Worm (Caenorhabditis elegans) whole organism, L4 larva: ENCODE results near the gene C14B9.10.

Source experiments
- F26F4.8 ChIP-seq: fragments of 200-800 bp; sonication (Bioruptor generic); conservative IDR thresholded peaks from 2 replicates; pipeline ENCODE4 v1.3.6; 2022; ENCODE audit warnings: missing genetic modification characterization, missing compliant biosample characterization
- F37D6.2 ChIP-seq: sonication (generic microtip); optimal IDR thresholded peaks from 2 replicates; lab custom pipeline; 2016; ENCODE audit warnings: mild to moderate bottlenecking, missing genetic modification characterization, missing compliant biosample characterization
- F44E2.7 ChIP-seq: fragments of 200-800 bp; sonication (Bioruptor generic); IDR thresholded peaks from 2 replicates; pipeline ENCODE4 v2.1.2; 2022; ENCODE audit warnings: missing genetic modification characterization, missing compliant biosample characterization
- T20F7.1 ChIP-seq: fragments of 200-800 bp; sonication (Bioruptor generic); optimal IDR thresholded peaks from 2 replicates; lab custom pipeline; 2018; ENCODE audit warnings: mild to moderate bottlenecking, missing genetic modification characterization, missing compliant biosample characterization
- T26A8.4 ChIP-seq: fragments of 200-800 bp; sonication (Bioruptor generic); IDR thresholded peaks from 2 replicates; pipeline ENCODE4 v1.3.6; 2022; ENCODE audit warnings: missing genetic modification characterization, missing compliant biosample characterization
- Y105C5A.15 ChIP-seq: fragments of 200-800 bp; sonication (Bioruptor generic); IDR thresholded peaks from 2 replicates; pipeline ENCODE4 v1.3.6; 2022; ENCODE audit warnings: missing genetic modification characterization, missing compliant biosample characterization
- ZK337.2 ChIP-seq: fragments of 200-800 bp; sonication (Bioruptor generic); IDR thresholded peaks from 2 replicates; pipeline ENCODE4 v1.3.6; 2022; ENCODE audit warnings: missing genetic modification reagents, missing genetic modification characterization, missing compliant biosample characterization
- aha-1 ChIP-seq: fragments of 150-350 bp; peaks from one replicate; lab custom pipeline; 2014; ENCODE audit warnings: missing biosample characterization, missing genetic modification characterization
- ceh-20 ChIP-seq: fragments of 200-800 bp; sonication (Bioruptor generic); IDR thresholded peaks from 2 replicates; pipeline ENCODE4 v1.3.6; 2022; ENCODE audit warnings: missing genetic modification reagents, missing genetic modification characterization, missing compliant biosample characterization
- ceh-32 ChIP-seq: sonication (generic microtip); optimal IDR thresholded peaks from 2 replicates; lab custom pipeline; 2016; ENCODE audit warnings: mild to moderate bottlenecking, missing genetic modification characterization, missing compliant biosample characterization; ENCODE audit not compliant: poor library complexity
- ceh-44 ChIP-seq: fragments of 200-800 bp; sonication (Bioruptor generic); IDR thresholded peaks from 2 replicates; pipeline ENCODE4 v1.3.6; 2022; ENCODE audit warnings: missing genetic modification reagents, missing genetic modification characterization, missing compliant biosample characterization
- ctbp-1 ChIP-seq: fragments of 200-800 bp; sonication (Bioruptor generic); IDR thresholded peaks from 2 replicates; pipeline ENCODE4 v1.3.6; 2022; ENCODE audit warnings: missing genetic modification reagents, missing genetic modification characterization, missing compliant biosample characterization
- daf-19 ChIP-seq: fragments of 200-800 bp; sonication (Bioruptor generic); conservative IDR thresholded peaks from 2 replicates; pipeline ENCODE4 v1.3.6; 2022; ENCODE audit warnings: missing genetic modification characterization, missing compliant biosample characterization
- dmd-6 ChIP-seq: fragments of 200-800 bp; sonication (Bioruptor generic); IDR thresholded peaks from 2 replicates; pipeline ENCODE4 v1.3.6; 2022; ENCODE audit warnings: missing genetic modification reagents, missing genetic modification characterization, missing compliant biosample characterization
- dmd-8 ChIP-seq: fragments of 200-800 bp; sonication (Bioruptor generic); IDR thresholded peaks from 2 replicates; pipeline ENCODE4 v1.3.6; 2022; ENCODE audit warnings: missing genetic modification characterization, missing compliant biosample characterization
- dmd-9 ChIP-seq: fragments of 200-800 bp; sonication (Bioruptor generic); IDR thresholded peaks from 2 replicates; pipeline ENCODE4 v1.3.6; 2022; ENCODE audit warnings: missing genetic modification reagents, missing genetic modification characterization, missing compliant biosample characterization
- egl-27 ChIP-seq: sonication (generic microtip); optimal IDR thresholded peaks from 3 replicates; lab custom pipeline; 2017; ENCODE audit warnings: missing biosample characterization, missing genetic modification reagents, missing genetic modification characterization
- gei-8 ChIP-seq: fragments of 200-800 bp; sonication (Bioruptor generic); optimal IDR thresholded peaks from 2 replicates; lab custom pipeline; 2018; ENCODE audit warnings: mild to moderate bottlenecking, missing genetic modification characterization, missing compliant biosample characterization
- hif-1 ChIP-seq, 2 experiments: sonication (generic microtip); optimal IDR thresholded peaks; 2 replicates each; lab custom pipeline; 2016 to 2017; ENCODE audit warnings: missing compliant biosample characterization in 2 of 2, missing genetic modification characterization in 2 of 2, missing genetic modification reagents in 2 of 2, missing genotype in 2 of 2, mild to moderate bottlenecking in 1 of 2
- hmg-1.1 ChIP-seq: fragments of 200-800 bp; sonication (Bioruptor generic); IDR thresholded peaks from 2 replicates; pipeline ENCODE4 v1.3.6; 2022; ENCODE audit warnings: missing genetic modification reagents, missing genetic modification characterization, missing compliant biosample characterization
- lin-1 ChIP-seq: fragments of 200-800 bp; sonication (Bioruptor generic); IDR thresholded peaks from 2 replicates; pipeline ENCODE4 v1.3.6; 2022; ENCODE audit warnings: missing genetic modification reagents, missing genetic modification characterization, missing compliant biosample characterization
- lin-13 ChIP-seq: fragments of 150-350 bp; optimal IDR thresholded peaks from 2 replicates; lab custom pipeline; 2014; ENCODE audit warnings: missing biosample characterization, missing genetic modification reagents, missing genetic modification characterization
- lin-38 ChIP-seq: fragments of 200-800 bp; sonication (Bioruptor generic); IDR thresholded peaks from 2 replicates; pipeline ENCODE4 v1.3.6; 2022; ENCODE audit warnings: missing genetic modification reagents, missing genetic modification characterization, missing compliant biosample characterization
- lir-3 ChIP-seq: sonication (generic microtip); optimal IDR thresholded peaks from 2 replicates; lab custom pipeline; 2016; ENCODE audit warnings: mild to moderate bottlenecking, missing genetic modification characterization, missing compliant biosample characterization
- lsy-2 ChIP-seq, 2 experiments: fragments of 150-350 bp in 1 of 2; sonication (generic microtip) in 1 of 2; optimal IDR thresholded peaks; 2 replicates each; lab custom pipeline; 2014 to 2017; ENCODE audit warnings: missing biosample characterization in 2 of 2, missing genetic modification characterization in 2 of 2
- madf-9 ChIP-seq: fragments of 200-800 bp; sonication (Bioruptor generic); conservative IDR thresholded peaks from 2 replicates; pipeline ENCODE4 v1.3.6; 2022; ENCODE audit warnings: missing genetic modification reagents, missing genetic modification characterization, missing compliant biosample characterization
- mdl-1 ChIP-seq, 2 experiments: fragments of 150-350 bp in 1 of 2; sonication (generic microtip) in 1 of 2; optimal IDR thresholded peaks; 2 replicates each; lab custom pipeline; 2014 to 2017; ENCODE audit warnings: missing biosample characterization in 2 of 2, missing genetic modification characterization in 2 of 2
- mdt-29 ChIP-seq: fragments of 200-800 bp; sonication (Bioruptor generic); IDR thresholded peaks from 2 replicates; pipeline ENCODE4 v1.3.6; 2022; ENCODE audit warnings: missing genetic modification reagents, missing genetic modification characterization, missing compliant biosample characterization
- mep-1 ChIP-seq: fragments of 150-350 bp; sonication (generic microtip); optimal IDR thresholded peaks from 3 replicates; lab custom pipeline; 2014; ENCODE audit warnings: missing biosample characterization, missing genetic modification characterization
- mes-2 ChIP-seq: sonication (generic microtip); optimal IDR thresholded peaks from 2 replicates; lab custom pipeline; 2016; ENCODE audit warnings: missing genotype, mild to moderate bottlenecking, missing genetic modification characterization, missing compliant biosample characterization; ENCODE audit not compliant: poor library complexity, severe bottlenecking
- mxl-2 ChIP-seq: fragments of 200-800 bp; sonication (Bioruptor generic); conservative IDR thresholded peaks from 2 replicates; pipeline ENCODE4 v1.3.6; 2022; ENCODE audit warnings: missing genetic modification reagents, missing genetic modification characterization, missing compliant biosample characterization
- nhr-237 ChIP-seq: sonication (generic microtip); optimal IDR thresholded peaks from 2 replicates; lab custom pipeline; 2017; ENCODE audit warnings: missing biosample characterization, missing genetic modification characterization
- nhr-25 ChIP-seq: sonication (generic microtip); optimal IDR thresholded peaks from 2 replicates; lab custom pipeline; 2017; ENCODE audit warnings: missing genetic modification characterization, mild to moderate bottlenecking, missing compliant biosample characterization, antibody characterized with exemption, moderate library complexity, borderline replicate concordance; ENCODE audit not compliant: insufficient read depth
- nhr-41 ChIP-seq: fragments of 200-800 bp; sonication (Bioruptor generic); IDR thresholded peaks from 2 replicates; pipeline ENCODE4 v1.3.6; 2022; ENCODE audit warnings: missing genetic modification reagents, missing genetic modification characterization, missing compliant biosample characterization
- nhr-48 ChIP-seq: sonication (generic microtip); optimal IDR thresholded peaks from 2 replicates; lab custom pipeline; 2016; ENCODE audit warnings: mild to moderate bottlenecking, missing genetic modification characterization, missing compliant biosample characterization
- pha-4 ChIP-seq, 2 experiments: fragments of 150-350 bp in 1 of 2; fragments of 200-800 bp in 1 of 2; sonication (Bioruptor generic) in 1 of 2; IDR thresholded peaks in 1 of 2; optimal IDR thresholded peaks in 1 of 2; 2 replicates each; pipeline versions ENCODE4 v1.3.6 to Lab custom; 2014 to 2022; ENCODE audit warnings: missing genetic modification characterization in 2 of 2, missing genetic modification reagents in 2 of 2, missing biosample characterization in 1 of 2, missing compliant biosample characterization in 1 of 2
- pqm-1 ChIP-seq: sonication (generic microtip); optimal IDR thresholded peaks from 2 replicates; lab custom pipeline; 2017; ENCODE audit warnings: missing biosample characterization, missing genetic modification characterization
- rbr-2 ChIP-seq: sonication (generic microtip); optimal IDR thresholded peaks from 2 replicates; lab custom pipeline; 2016; ENCODE audit warnings: missing genotype, missing genetic modification characterization, missing compliant biosample characterization
- saeg-2 ChIP-seq: fragments of 200-800 bp; sonication (Bioruptor generic); IDR thresholded peaks from 2 replicates; pipeline ENCODE4 v1.3.6; 2022; ENCODE audit warnings: missing genetic modification reagents, missing genetic modification characterization, missing compliant biosample characterization
- set-16 ChIP-seq: fragments of 200-800 bp; sonication (Bioruptor generic); IDR thresholded peaks from 2 replicates; pipeline ENCODE4 v1.3.6; 2022; ENCODE audit warnings: missing genetic modification reagents, missing genetic modification characterization, missing compliant biosample characterization
- snpc-1.2 ChIP-seq: fragments of 200-800 bp; sonication (Bioruptor generic); IDR thresholded peaks from 2 replicates; pipeline ENCODE4 v1.3.6; 2022; ENCODE audit warnings: missing genetic modification reagents, missing genetic modification characterization, missing compliant biosample characterization
- spr-3 ChIP-seq: fragments of 200-800 bp; sonication (Bioruptor generic); optimal IDR thresholded peaks from 2 replicates; lab custom pipeline; 2018; ENCODE audit warnings: mild to moderate bottlenecking, missing genetic modification characterization, missing compliant biosample characterization
- tag-97 ChIP-seq: fragments of 200-800 bp; sonication (Bioruptor generic); IDR thresholded peaks from 2 replicates; pipeline ENCODE4 v1.3.6; 2022; ENCODE audit warnings: missing genetic modification characterization, missing compliant biosample characterization
- unc-62 ChIP-seq, 3 experiments: fragments of 150-350 bp in 1 of 3; sonication (generic microtip); optimal IDR thresholded peaks in 2 of 3; peaks in 1 of 3; 1 replicate in 1 of 3; 2 replicates in 2 of 3; lab custom pipeline; 2014 to 2017; ENCODE audit warnings: missing biosample characterization in 3 of 3, missing genetic modification characterization in 3 of 3, missing genetic modification reagents in 3 of 3, missing genotype in 1 of 3
- zfp-2 ChIP-seq: sonication (generic microtip); optimal IDR thresholded peaks from 2 replicates; lab custom pipeline; 2016; ENCODE audit warnings: mild to moderate bottlenecking, missing genetic modification characterization, missing compliant biosample characterization
- zip-2 ChIP-seq: fragments of 150-350 bp; optimal IDR thresholded peaks from 2 replicates; lab custom pipeline; 2014; ENCODE audit warnings: missing biosample characterization, missing genetic modification characterization

Gene C14B9.10

DNA sequence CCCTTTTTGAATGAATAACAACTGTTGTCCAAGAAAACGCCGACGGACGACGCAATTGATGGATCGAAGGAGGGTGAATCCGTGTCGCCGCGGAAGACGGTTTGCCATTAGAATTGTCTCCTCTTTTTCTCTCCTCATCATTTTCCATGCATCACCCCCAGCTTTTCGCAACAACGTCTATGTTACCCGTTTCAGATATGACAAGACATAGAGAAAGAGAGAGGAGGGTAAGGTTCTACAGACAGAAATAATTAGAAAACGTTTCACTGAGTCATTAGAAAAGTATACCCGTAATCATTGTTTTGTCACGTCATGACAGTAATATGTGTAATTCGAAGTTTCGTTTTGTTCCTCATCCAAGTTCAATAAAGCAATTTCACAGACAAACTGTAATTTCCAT lies 24.9 kb upstream of the C14B9.10 start:
- no peak for TF ChIP-seq F37D6.2 (tag; lab: Kevin White, UChicago)
- peak in 1 of 2 experiments; percentile 88 for TF ChIP-seq unc-62 (GFP tag; optimal IDR thresholded peaks at IDR 0.05 in 1 of 2; lab: Kevin White, UChicago)
- TF ChIP-seq unc-62 (tag; optimal IDR thresholded peaks at IDR 0.05; lab: Kevin White, UChicago): no peak
- no peak for TF ChIP-seq snpc-1.2 (GFP tag; lab: Robert Waterston, UW)
- TF ChIP-seq lin-13 (GFP tag; lab: Kevin White, UChicago): no peak
- TF ChIP-seq hmg-1.1 (GFP tag; lab: Robert Waterston, UW): no peak
- TF ChIP-seq lsy-2 (tag; optimal IDR thresholded peaks at IDR 0.05; lab: Kevin White, UChicago): no peak

DNA sequence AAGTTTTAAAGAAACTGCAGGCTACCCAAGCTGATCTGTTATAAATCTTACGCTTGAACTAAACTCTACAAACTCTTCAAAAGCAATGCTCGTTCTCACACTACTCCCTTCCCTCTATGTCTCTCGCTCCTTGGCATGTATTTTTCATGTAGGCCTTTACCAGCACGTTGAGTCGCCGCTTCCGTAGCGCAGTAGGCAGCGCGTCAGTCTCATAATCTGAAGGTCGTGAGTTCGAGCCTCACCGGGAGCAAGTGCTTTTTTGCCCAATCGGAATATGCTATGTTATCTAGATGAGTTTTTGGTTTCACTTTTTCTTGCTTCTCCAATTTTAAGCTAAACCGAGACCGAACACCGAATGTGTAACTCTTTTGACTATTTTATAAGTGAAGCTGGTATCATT lies 24.2 kb upstream of the C14B9.10 start:
- TF ChIP-seq egl-27 (tag; lab: Kevin White, UChicago): no peak
- peak; percentile 41 for TF ChIP-seq rbr-2
- peak; percentile 64 for TF ChIP-seq ctbp-1 (GFP tag; lab: Robert Waterston, UW)
- TF ChIP-seq set-16: peak; percentile 25; the same call in 1 of the 2 replicates
- TF ChIP-seq aha-1: peak; percentile 77
- 0 out of 2 replicates have a peak, but pooled peaks have one; percentile 59 for TF ChIP-seq snpc-1.2 (GFP tag; lab: Robert Waterston, UW)
- TF ChIP-seq madf-9 (GFP tag; lab: Robert Waterston, UW): peak; percentile 62
- no peak for TF ChIP-seq tag-97 (GFP tag; lab: Robert Waterston, UW)
- peak; percentile 23 for TF ChIP-seq T20F7.1 (GFP tag; lab: Kevin White, UChicago)
- TF ChIP-seq gei-8 (GFP tag; lab: Kevin White, UChicago): peak; percentile 42
- peak; percentile 82 for TF ChIP-seq mes-2 (tag; lab: Kevin White, UChicago)
- TF ChIP-seq pqm-1: no peak
- peak; percentile 82 for TF ChIP-seq ceh-44 (GFP tag; lab: Robert Waterston, UW)
- TF ChIP-seq zip-2 (tag; lab: Kevin White, UChicago): no peak
- TF ChIP-seq lsy-2 (tag; optimal IDR thresholded peaks at IDR 0.05; lab: Kevin White, UChicago): peak in 1 of 2 experiments; percentile 56
- peak; percentile 78 for TF ChIP-seq hmg-1.1 (GFP tag; lab: Robert Waterston, UW)
- TF ChIP-seq F44E2.7 (GFP tag; lab: Robert Waterston, UW): no peak
- no peak for TF ChIP-seq nhr-41
- no peak for TF ChIP-seq lin-1 (GFP tag; lab: Robert Waterston, UW)
- peak in 1 of 2 experiments; percentile 24 for TF ChIP-seq mdl-1 (tag; optimal IDR thresholded peaks at IDR 0.05; lab: Kevin White, UChicago)
- peak; percentile 68; the same call in 1 of the 2 replicates for TF ChIP-seq dmd-9 (GFP tag; lab: Robert Waterston, UW)
- TF ChIP-seq ceh-20: peak; percentile 55; the same call in 1 of the 2 replicates
- TF ChIP-seq ceh-32: no peak
- peak; percentile 18 for TF ChIP-seq spr-3
- peak in 1 of 2 experiments; percentile 9 for TF ChIP-seq hif-1 (tag; optimal IDR thresholded peaks at IDR 0.05; lab: Kevin White, UChicago)
- TF ChIP-seq mep-1: peak; percentile 15
- TF ChIP-seq daf-19: no peak
- TF ChIP-seq lir-3 (tag; lab: Kevin White, UChicago): no peak
- TF ChIP-seq mdt-29: no peak
- TF ChIP-seq zfp-2 (tag; lab: Kevin White, UChicago): no peak
- peak; percentile 32; the same call in 1 of the 2 replicates for TF ChIP-seq ZK337.2 (GFP tag; lab: Robert Waterston, UW)
- no peak for TF ChIP-seq nhr-25 (tag; lab: Kevin White, UChicago)
- no peak for TF ChIP-seq Y105C5A.15
- no peak for TF ChIP-seq nhr-48
- peak; percentile 75 for TF ChIP-seq T26A8.4 (GFP tag; lab: Robert Waterston, UW)
- peak; percentile 71; the same call in 1 of the 2 replicates for TF ChIP-seq dmd-8 (GFP tag; lab: Robert Waterston, UW)
- peak; percentile 67 for TF ChIP-seq lin-38 (GFP tag; lab: Robert Waterston, UW)
- TF ChIP-seq nhr-237 (tag; lab: Kevin White, UChicago): no peak
- 0 out of 2 replicates have a peak, but pooled peaks have one; percentile 43 for TF ChIP-seq saeg-2
- no peak for TF ChIP-seq mxl-2 (GFP tag; lab: Robert Waterston, UW)
- TF ChIP-seq F26F4.8 (GFP tag; lab: Robert Waterston, UW): no peak
- TF ChIP-seq pha-4 (GFP tag; IDR thresholded peaks at IDR 0.05; lab: Robert Waterston, UW): peak; percentile 42; the same call in 1 of the 2 replicates
- no peak for TF ChIP-seq pha-4 (tag; optimal IDR thresholded peaks at IDR 0.05; lab: Kevin White, UChicago)
- TF ChIP-seq dmd-6 (GFP tag; lab: Robert Waterston, UW): peak; percentile 22; the same call in 1 of the 2 replicates
